Fruit fly (Drosophila melanogaster) whole organism, pupa: ENCODE results near the gene CG31807.

ENCODE experiments used
- CG10348 ChIP-seq: fragments of 200-800 bp; sonication (Bioruptor generic); IDR thresholded peaks from 2 replicates; pipeline ENCODE4 v1.3.6; 2022; ENCODE audit warnings: missing biosample characterization, missing genetic modification characterization
- CG12605 ChIP-seq: fragments of 200-800 bp; sonication (Bioruptor generic); IDR thresholded peaks from 2 replicates; pipeline ENCODE4 v1.3.6; 2022; ENCODE audit warnings: missing biosample characterization, missing genetic modification characterization
- CG13204 ChIP-seq: fragments of 200-800 bp; sonication (Bioruptor generic); optimal IDR thresholded peaks from 2 replicates; lab custom pipeline; 2018; ENCODE audit warnings: missing biosample characterization, mild to moderate bottlenecking, missing genetic modification characterization, moderate library complexity
- CG14655 ChIP-seq: fragments of 200-800 bp; sonication (Bioruptor generic); optimal IDR thresholded peaks from 3 replicates; lab custom pipeline; 2017; ENCODE audit warnings: mild to moderate bottlenecking, missing biosample characterization, missing genetic modification reagents, missing genetic modification characterization
- CG15710 ChIP-seq: fragments of 200-800 bp; sonication (Bioruptor generic); optimal IDR thresholded peaks from 2 replicates; lab custom pipeline; 2018; ENCODE audit warnings: missing biosample characterization, mild to moderate bottlenecking, missing genetic modification characterization, moderate library complexity
- CG17806 ChIP-seq: fragments of 200-800 bp; sonication (Bioruptor generic); optimal IDR thresholded peaks from 2 replicates; lab custom pipeline; 2018; ENCODE audit warnings: missing biosample characterization, mild to moderate bottlenecking, missing genetic modification characterization, moderate library complexity
- CG32121 ChIP-seq: fragments of 200-800 bp; sonication (Bioruptor generic); IDR thresholded peaks from 2 replicates; pipeline ENCODE4 v1.3.6; 2022; ENCODE audit warnings: missing biosample characterization, missing genetic modification characterization
- CG34367 ChIP-seq: fragments of 200-800 bp; sonication (Bioruptor generic); optimal IDR thresholded peaks from 2 replicates; lab custom pipeline; 2018; ENCODE audit warnings: missing biosample characterization, mild to moderate bottlenecking, missing genetic modification characterization
- CG4496 ChIP-seq: fragments of 200-800 bp; sonication (Bioruptor generic); IDR thresholded peaks from 3 replicates; pipeline ENCODE4 v1.3.6; 2022; ENCODE audit warnings: missing biosample characterization, missing genetic modification characterization
- CG8159 ChIP-seq: fragments of 200-800 bp; sonication (Bioruptor generic); optimal IDR thresholded peaks from 3 replicates; lab custom pipeline; 2018; ENCODE audit warnings: missing biosample characterization, mild to moderate bottlenecking, missing genetic modification characterization, moderate library complexity
- CG8301 ChIP-seq: fragments of 200-800 bp; sonication (Bioruptor generic); optimal IDR thresholded peaks from 2 replicates; lab custom pipeline; 2018; ENCODE audit warnings: missing biosample characterization, mild to moderate bottlenecking, missing genetic modification characterization
- CG9948 ChIP-seq: fragments of 200-800 bp; sonication (Bioruptor generic); optimal IDR thresholded peaks from 2 replicates; lab custom pipeline; 2018; ENCODE audit warnings: missing biosample characterization, mild to moderate bottlenecking, missing genetic modification characterization, moderate library complexity
- D1 ChIP-seq: fragments of 200-800 bp; sonication (Bioruptor generic); optimal IDR thresholded peaks from 2 replicates; lab custom pipeline; 2018; ENCODE audit warnings: missing biosample characterization, mild to moderate bottlenecking, missing genetic modification characterization, moderate library complexity
- EcR ChIP-seq: fragments of 200-800 bp; sonication (Bioruptor generic); optimal IDR thresholded peaks from 3 replicates; lab custom pipeline; 2019; ENCODE audit warnings: missing biosample characterization, missing genetic modification characterization, mild to moderate bottlenecking, moderate library complexity, missing genetic modification reagents
- Ets98B ChIP-seq: fragments of 200-800 bp; sonication (Bioruptor generic); IDR thresholded peaks from 2 replicates; pipeline ENCODE4 v1.3.6; 2022; ENCODE audit warnings: missing biosample characterization, missing genetic modification characterization
- Pif1A ChIP-seq: fragments of 200-800 bp; sonication (Bioruptor generic); optimal IDR thresholded peaks from 3 replicates; lab custom pipeline; 2016; ENCODE audit warnings: missing biosample characterization, missing genetic modification characterization
- Pif1B ChIP-seq: fragments of 200-800 bp; sonication (Bioruptor generic); optimal IDR thresholded peaks from 3 replicates; lab custom pipeline; 2016; ENCODE audit warnings: missing biosample characterization, missing genetic modification characterization
- Snoo ChIP-seq: fragments of 200-800 bp; sonication (Bioruptor generic); optimal IDR thresholded peaks from 3 replicates; lab custom pipeline; 2017; ENCODE audit warnings: missing biosample characterization, mild to moderate bottlenecking, missing genetic modification characterization, inconsistent platforms
- fd96Ca ChIP-seq: fragments of 200-800 bp; sonication (Bioruptor generic); IDR thresholded peaks from 3 replicates; pipeline ENCODE4 v1.3.6; 2022; ENCODE audit warnings: missing biosample characterization, missing genetic modification characterization
- gl ChIP-seq: fragments of 200-800 bp; sonication (Bioruptor generic); optimal IDR thresholded peaks from 2 replicates; lab custom pipeline; 2018; ENCODE audit warnings: missing biosample characterization, mild to moderate bottlenecking, missing genetic modification characterization
- rn ChIP-seq: fragments of 200-800 bp; sonication (Bioruptor generic); IDR thresholded peaks from 2 replicates; pipeline ENCODE4 v1.3.6; 2022; ENCODE audit warnings: missing biosample characterization, missing genetic modification characterization

Gene CG31807

dm6 chr2L:16683958-16684877, at the start of gene CG31807:
Gene CG31807, minus strand, starts transcription at chr2L:16684008.
- TF ChIP-seq CG8159 (tag; lab: Kevin White, UChicago): peak; percentile 100
- peak; percentile 96 for TF ChIP-seq CG34367 (tag; lab: Kevin White, UChicago)
- TF ChIP-seq CG8301 (tag; lab: Kevin White, UChicago): peak; percentile 96
- TF ChIP-seq gl (tag; lab: Kevin White, UChicago): peak; percentile 90
- peak; percentile 96 for TF ChIP-seq CG14655
- TF ChIP-seq CG32121 (GFP tag; lab: Robert Waterston, UW): peak; percentile 74
- peak; percentile 97 for TF ChIP-seq CG9948 (tag; lab: Kevin White, UChicago)
- peak; percentile 87 for TF ChIP-seq CG12605 (GFP tag; lab: Robert Waterston, UW)
- peak; percentile 86; the same call in 2 of the 3 replicates for TF ChIP-seq CG4496 (GFP tag; lab: Robert Waterston, UW)
- TF ChIP-seq CG10348 (GFP tag; lab: Robert Waterston, UW): no peak
- peak; percentile 97 for TF ChIP-seq CG15710 (tag; lab: Kevin White, UChicago)
- TF ChIP-seq fd96Ca (GFP tag; lab: Robert Waterston, UW): no peak; the same call in none of the 3 replicates
- TF ChIP-seq D1 (tag; lab: Kevin White, UChicago): peak; percentile 92
- TF ChIP-seq Pif1A: peak; percentile 98
- peak; percentile 78; the same call in 1 of the 2 replicates for TF ChIP-seq Ets98B (GFP tag; lab: Robert Waterston, UW)
- TF ChIP-seq CG17806: peak; percentile 92
- peak; percentile 92 for TF ChIP-seq CG13204 (GFP tag; lab: Kevin White, UChicago)
- peak; percentile 91 for TF ChIP-seq Snoo
- peak; percentile 98 for TF ChIP-seq Pif1B (GFP tag; lab: Kevin White, UChicago)
- TF ChIP-seq EcR (GFP tag; lab: Kevin White, UChicago): no peak
- peak; percentile 49 for TF ChIP-seq rn
- TF ChIP-seq, all 21 proteins: peak for 18

- no peak for TF ChIP-seq D1 (tag; lab: Kevin White, UChicago)
- no peak for TF ChIP-seq CG32121 (GFP tag; lab: Robert Waterston, UW)
- no peak for TF ChIP-seq CG12605 (GFP tag; lab: Robert Waterston, UW)
- TF ChIP-seq Pif1B (GFP tag; lab: Kevin White, UChicago): no peak
- TF ChIP-seq fd96Ca (GFP tag; lab: Robert Waterston, UW): no peak
- TF ChIP-seq CG13204 (GFP tag; lab: Kevin White, UChicago): no peak
- no peak for TF ChIP-seq CG9948 (tag; lab: Kevin White, UChicago)
- TF ChIP-seq Snoo: no peak
- TF ChIP-seq Pif1A: no peak
- no peak for TF ChIP-seq CG10348 (GFP tag; lab: Robert Waterston, UW)
- TF ChIP-seq rn: no peak
- no peak for TF ChIP-seq CG8159 (tag; lab: Kevin White, UChicago)
- no peak for TF ChIP-seq CG17806
- TF ChIP-seq EcR (GFP tag; lab: Kevin White, UChicago): no peak
Measured at dm6 chr2L:16732338-16732892, 48.6 kb upstream of the CG31807 start, which contains the start of gene Nubp1. Gene Nubp1, plus strand, starts transcription at chr2L:16732550.

dm6 chr2L:16731799-16732198, 48.0 kb upstream of the CG31807 start, which contains the start of gene Prosbeta4:
Gene Prosbeta4, minus strand, starts transcription at chr2L:16732133.
- TF ChIP-seq rn (no peak), CG32121 (GFP tag; lab: Robert Waterston, UW) (no peak), CG15710 (tag; lab: Kevin White, UChicago) (no peak), CG17806 (no peak), EcR (GFP tag; lab: Kevin White, UChicago) (no peak), CG34367 (tag; lab: Kevin White, UChicago) (no peak), CG4496 (GFP tag; lab: Robert Waterston, UW) (no peak), gl (tag; lab: Kevin White, UChicago) (no peak), Snoo (no peak), CG10348 (GFP tag; lab: Robert Waterston, UW) (no peak), Pif1B (GFP tag; lab: Kevin White, UChicago) (no peak)
- TF ChIP-seq, all 21 proteins: peak for 0

- TF ChIP-seq gl (tag; lab: Kevin White, UChicago) (no peak), CG10348 (GFP tag; lab: Robert Waterston, UW) (no peak), CG8301 (tag; lab: Kevin White, UChicago) (no peak), Ets98B (GFP tag; lab: Robert Waterston, UW) (no peak), rn (no peak), CG34367 (tag; lab: Kevin White, UChicago) (no peak), CG15710 (tag; lab: Kevin White, UChicago) (no peak), CG9948 (tag; lab: Kevin White, UChicago) (no peak), D1 (tag; lab: Kevin White, UChicago) (no peak), CG13204 (GFP tag; lab: Kevin White, UChicago) (no peak), CG4496 (GFP tag; lab: Robert Waterston, UW) (no peak), Snoo (no peak), CG8159 (tag; lab: Kevin White, UChicago) (no peak), Pif1B (GFP tag; lab: Kevin White, UChicago) (no peak)
- TF ChIP-seq, all 21 proteins: peak for 0
Measured at dm6 chr2L:16730939-16731338, 47.1 kb upstream of the CG31807 start, which contains the start of gene CG17996. Gene CG17996, minus strand, starts transcription at chr2L:16731039.

- TF ChIP-seq CG8159 (tag; lab: Kevin White, UChicago): no peak
- TF ChIP-seq Ets98B (GFP tag; lab: Robert Waterston, UW): no peak
- TF ChIP-seq rn: no peak
Measured at dm6 chr2L:16729556-16729955, 45.7 kb upstream of the CG31807 start, which contains the start of gene Tsen2. Gene Tsen2, plus strand, starts transcription at chr2L:16729777.
